Worm (Caenorhabditis elegans) whole organism, midembryonic: ENCODE results near the gene Y39A1A.10.

Source experiments
- T22C8.4 ChIP-seq: fragments of 200-800 bp; sonication (Bioruptor generic); IDR thresholded peaks from 2 replicates; pipeline ENCODE4 v1.3.6; 2022; ENCODE audit warnings: missing genetic modification characterization, missing compliant biosample characterization
- flt-1 ChIP-seq: fragments of 200-800 bp; sonication (Bioruptor generic); IDR thresholded peaks from 2 replicates; pipeline ENCODE4 v1.3.6; 2022; ENCODE audit warnings: missing genetic modification characterization, missing compliant biosample characterization
- klf-2 ChIP-seq: fragments of 200-800 bp; sonication (Bioruptor generic); conservative IDR thresholded peaks from 2 replicates; pipeline ENCODE4 v1.3.6; 2022; ENCODE audit warnings: missing genetic modification reagents, missing genetic modification characterization, missing compliant biosample characterization
- ref-1 ChIP-seq: fragments of 200-800 bp; sonication (Bioruptor generic); conservative IDR thresholded peaks from 2 replicates; pipeline ENCODE4 v1.3.6; 2022; ENCODE audit warnings: missing genetic modification reagents, missing genetic modification characterization, missing compliant biosample characterization
- ztf-29 ChIP-seq: fragments of 200-800 bp; sonication (Bioruptor generic); IDR thresholded peaks from 2 replicates; pipeline ENCODE4 v1.3.6; 2022; ENCODE audit warnings: missing genetic modification reagents, missing genetic modification characterization, missing compliant biosample characterization

DNA sequence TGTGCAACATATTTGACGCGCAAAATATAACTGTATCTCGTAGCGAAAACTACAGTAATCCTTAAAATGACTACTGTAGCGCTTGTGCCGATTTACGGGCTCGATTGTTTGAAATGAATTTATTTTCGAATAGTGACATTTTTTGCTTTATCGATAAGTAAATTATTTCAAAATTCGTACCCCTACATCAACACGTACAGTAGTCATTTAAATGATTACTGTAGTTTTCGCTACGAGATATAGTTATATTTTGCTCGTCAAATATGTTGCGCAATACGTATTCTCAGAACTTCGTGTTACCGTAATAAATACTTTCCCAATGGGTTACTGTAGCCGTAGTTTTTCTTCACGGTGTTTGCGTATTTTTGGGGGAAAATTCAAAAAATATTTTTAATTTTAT, 20.3 kb downstream of the Y39A1A.10 start:
- no peak for TF ChIP-seq ref-1 (GFP tag; lab: Robert Waterston, UW)
- TF ChIP-seq flt-1 (GFP tag; lab: Robert Waterston, UW), result no peak
- no peak for TF ChIP-seq T22C8.4 (GFP tag; lab: Robert Waterston, UW)
- no peak for TF ChIP-seq ztf-29 (GFP tag; lab: Robert Waterston, UW)
- no peak for TF ChIP-seq klf-2 (GFP tag; lab: Robert Waterston, UW)
